Worm (Caenorhabditis elegans) whole organism, L4 larva: ENCODE data around the gene ent-2.

Experiments used
- ceh-20 ChIP-seq: fragments of 200-800 bp; sonication (Bioruptor generic); IDR thresholded peaks from 2 replicates; pipeline ENCODE4 v1.3.6; 2022; ENCODE audit warnings: missing genetic modification reagents, missing genetic modification characterization, missing compliant biosample characterization
- lin-38 ChIP-seq: fragments of 200-800 bp; sonication (Bioruptor generic); IDR thresholded peaks from 2 replicates; pipeline ENCODE4 v1.3.6; 2022; ENCODE audit warnings: missing genetic modification reagents, missing genetic modification characterization, missing compliant biosample characterization
- nhr-111 ChIP-seq: fragments of 200-800 bp; sonication (Bioruptor generic); optimal IDR thresholded peaks from 2 replicates; lab custom pipeline; 2018; ENCODE audit warnings: mild to moderate bottlenecking, missing genetic modification characterization, missing compliant biosample characterization
- nhr-76 ChIP-seq: fragments of 150-350 bp; optimal IDR thresholded peaks from 2 replicates; lab custom pipeline; 2014; ENCODE audit warnings: missing biosample characterization, missing genetic modification characterization

DNA sequence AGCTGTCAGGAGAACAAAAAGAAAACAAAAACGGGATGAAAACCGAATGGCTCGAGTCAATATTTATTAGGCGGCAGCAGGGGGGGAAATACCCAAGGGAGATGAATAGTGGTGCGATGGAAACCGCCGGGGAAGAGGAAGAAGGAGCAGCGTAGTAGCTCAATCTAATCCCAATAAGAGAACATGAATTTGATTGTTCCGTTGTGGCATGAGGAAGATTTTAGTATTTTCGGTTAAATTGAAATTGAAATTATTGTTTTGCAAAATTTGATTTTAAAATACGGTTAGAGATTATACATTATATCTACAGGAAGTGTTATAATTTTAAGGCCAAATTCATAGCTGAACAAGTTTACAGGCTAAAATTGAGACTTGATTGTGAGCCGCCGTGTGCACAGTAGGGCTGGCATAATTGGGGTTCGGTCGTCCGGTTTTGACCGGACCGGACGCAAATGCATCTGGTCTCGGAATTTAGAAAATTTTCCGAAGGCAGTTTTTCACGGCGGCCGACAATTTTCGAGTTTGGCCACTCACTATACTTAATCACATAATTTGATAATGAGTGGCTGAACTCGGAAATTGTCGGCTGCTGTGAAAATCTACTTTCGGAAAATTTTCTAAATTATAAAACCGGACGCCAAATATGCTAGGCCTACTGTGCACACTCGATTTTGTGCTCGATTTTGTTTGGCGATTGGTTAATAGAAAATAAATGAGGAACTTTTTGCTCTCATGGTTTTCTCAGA, 48.7 kb upstream of the ent-2 start:
- TF ChIP-seq lin-38: no peak
- TF ChIP-seq nhr-111 (GFP tag; lab: Kevin White, UChicago): no peak
- TF ChIP-seq nhr-76 (tag; lab: Kevin White, UChicago): no peak
- TF ChIP-seq ceh-20: no peak
